Fruit fly (Drosophila melanogaster): Measurements from ENCODE around the gene bnb.

dm6 chrX:18779662-18780061 lies 17.8 kb downstream of the bnb start:
- TF ChIP-seq Vsx1 (GFP tag; optimal IDR thresholded peaks at IDR 0.05) (no peak), Dref (GFP tag; IDR thresholded peaks at IDR 0.05) (no peak), jumu (GFP tag; optimal IDR thresholded peaks at IDR 0.05) (no peak), seq (GFP tag; IDR thresholded peaks at IDR 0.05) (no peak), gt (GFP tag; IDR thresholded peaks at IDR 0.05) (no peak), CG6854 (GFP tag; optimal IDR thresholded peaks at IDR 0.05) (no peak), Hr39 (optimal IDR thresholded peaks at IDR 0.05) (no peak), CG10209 (GFP tag; optimal IDR thresholded peaks at IDR 0.05) (no peak), Doc2 (GFP tag; IDR thresholded peaks at IDR 0.05) (no peak), MESR4 (GFP tag; optimal IDR thresholded peaks at IDR 0.05) (no peak)
